Fruit fly (Drosophila melanogaster): ENCODE data around the gene Ranbp21.
A peak's percentile ranks its signal among the peaks of the same experiment; 100 is the strongest.

The Ranbp21 gene

DNA sequence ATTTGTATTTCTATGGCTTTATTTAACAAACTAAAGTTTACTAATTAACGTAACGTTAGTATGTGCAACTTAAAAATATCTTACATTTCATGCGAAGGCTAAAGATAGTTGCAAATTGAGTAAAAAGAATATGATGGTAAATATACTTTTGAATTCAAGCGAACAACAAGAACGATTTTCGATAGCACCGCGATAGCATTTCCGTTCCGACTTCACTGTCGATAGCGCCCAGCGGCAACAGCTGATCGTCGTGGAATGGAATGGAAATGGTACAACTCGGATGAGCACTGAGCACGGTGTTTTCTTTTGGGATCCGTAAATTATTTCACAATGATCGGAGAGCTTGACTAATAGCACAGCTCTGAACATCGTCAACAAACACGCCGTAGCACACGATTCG is 38.6 kb downstream of the Ranbp21 start (continued):
- TF ChIP-seq Awh (GFP tag; IDR thresholded peaks at IDR 0.05), result peak; percentile 30; the same call in 1 of the 2 replicates
- TF ChIP-seq CG10209 (GFP tag; optimal IDR thresholded peaks at IDR 0.05), result no peak
- no peak for TF ChIP-seq CG1529 (GFP tag; optimal IDR thresholded peaks at IDR 0.05)
- peak; percentile 83 for TF ChIP-seq CG6765 (GFP tag; optimal IDR thresholded peaks at IDR 0.05)
- no peak for TF ChIP-seq CG10321 (GFP tag; IDR thresholded peaks at IDR 0.05)
- TF ChIP-seq lola (GFP tag; optimal IDR thresholded peaks at IDR 0.05), result no peak
- TF ChIP-seq Blimp-1 (GFP tag; optimal IDR thresholded peaks at IDR 0.05), result no peak
- TF ChIP-seq CG17385 (GFP tag; optimal IDR thresholded peaks at IDR 0.05), result peak; percentile 73
- TF ChIP-seq Doc3 (GFP tag; IDR thresholded peaks at IDR 0.05; ENCODE audit: partially characterized antibody), result no peak
- peak; percentile 78 for TF ChIP-seq CG3281 (GFP tag; optimal IDR thresholded peaks at IDR 0.05)
- TF ChIP-seq luna (GFP tag; optimal IDR thresholded peaks at IDR 0.05), result no peak
- no peak for TF ChIP-seq Sin3A (optimal IDR thresholded peaks at IDR 0.05)
- TF ChIP-seq CG6254 (GFP tag; optimal IDR thresholded peaks at IDR 0.05), result peak; percentile 13
- TF ChIP-seq sqz (GFP tag; optimal IDR thresholded peaks at IDR 0.05), result no peak
- TF ChIP-seq CG8478 (optimal IDR thresholded peaks at IDR 0.05), result no peak
- TF ChIP-seq Max (GFP tag; optimal IDR thresholded peaks at IDR 0.05), result no peak
- peak; percentile 45 for TF ChIP-seq bigmax (GFP tag; optimal IDR thresholded peaks at IDR 0.05)
- no peak; the same call in 2 of the 3 replicates for TF ChIP-seq CG17361 (GFP tag; IDR thresholded peaks at IDR 0.05)
- TF ChIP-seq ssp (GFP tag; IDR thresholded peaks at IDR 0.05), result no peak
- TF ChIP-seq Mrtf (GFP tag; IDR thresholded peaks at IDR 0.05), result no peak
- no peak for TF ChIP-seq ERR (GFP tag; optimal IDR thresholded peaks at IDR 0.05)
- TF ChIP-seq Lhr (GFP tag; optimal IDR thresholded peaks at IDR 0.05), result peak; percentile 13
- TF ChIP-seq CG9727 (GFP tag; optimal IDR thresholded peaks at IDR 0.05), result peak; percentile 65
- peak; percentile 38 for TF ChIP-seq NK7.1 (GFP tag; optimal IDR thresholded peaks at IDR 0.05)
- TF ChIP-seq Camta (GFP tag; optimal IDR thresholded peaks at IDR 0.05), result no peak
- peak; percentile 71 for TF ChIP-seq CG1233 (GFP tag; optimal IDR thresholded peaks at IDR 0.05)
- TF ChIP-seq CG8765 (GFP tag; IDR thresholded peaks at IDR 0.05), result no peak
- TF ChIP-seq br (optimal IDR thresholded peaks at IDR 0.05), result no peak
- peak; percentile 68 for TF ChIP-seq CG10543 (GFP tag; optimal IDR thresholded peaks at IDR 0.05)
- TF ChIP-seq Scr (GFP tag; IDR thresholded peaks at IDR 0.05; ENCODE audit: partially characterized antibody), result peak; percentile 47
- no peak for TF ChIP-seq Ssrp (tag; optimal IDR thresholded peaks at IDR 0.05)
- no peak for TF ChIP-seq lov (optimal IDR thresholded peaks at IDR 0.05)
- TF ChIP-seq lov (GFP tag; IDR thresholded peaks at IDR 0.05), result no peak; the same call in 2 of the 3 replicates
- no peak for TF ChIP-seq Lpt (GFP tag; optimal IDR thresholded peaks at IDR 0.05)
- peak; percentile 45 for TF ChIP-seq CG10979 (tag; optimal IDR thresholded peaks at IDR 0.05)
- TF ChIP-seq CG32772 (GFP tag; IDR thresholded peaks at IDR 0.05), result no peak
- TF ChIP-seq Six4 (GFP tag; optimal IDR thresholded peaks at IDR 0.05), result no peak
- TF ChIP-seq ATbp (GFP tag; optimal IDR thresholded peaks at IDR 0.05), result peak; percentile 60
- TF ChIP-seq Dll (GFP tag; IDR thresholded peaks at IDR 0.05; ENCODE audit: partially characterized antibody), result peak; percentile 53; the same call in 1 of the 4 replicates
- no peak for TF ChIP-seq CG3838 (GFP tag; optimal IDR thresholded peaks at IDR 0.05)
- no peak for TF ChIP-seq vfl (GFP tag; optimal IDR thresholded peaks at IDR 0.05)
- peak; percentile 34 for TF ChIP-seq CG8388 (GFP tag; optimal IDR thresholded peaks at IDR 0.05)
- peak; percentile 42; the same call in 1 of the 2 replicates for TF ChIP-seq stc (GFP tag; IDR thresholded peaks at IDR 0.05)
- TF ChIP-seq Xbp1 (GFP tag; optimal IDR thresholded peaks at IDR 0.05), result peak; percentile 5
- TF ChIP-seq CG7745 (tag; optimal IDR thresholded peaks at IDR 0.05), result no peak
- TF ChIP-seq HLH54F (GFP tag; optimal IDR thresholded peaks at IDR 0.05), result no peak
- TF ChIP-seq fd102C (GFP tag; optimal IDR thresholded peaks at IDR 0.05), result no peak
- no peak for TF ChIP-seq CG42726 (GFP tag; IDR thresholded peaks at IDR 0.05; ENCODE audit: partially characterized antibody)
- no peak for TF ChIP-seq nau (GFP tag; optimal IDR thresholded peaks at IDR 0.05)
- peak; percentile 35 for TF ChIP-seq Hand (GFP tag; optimal IDR thresholded peaks at IDR 0.05)
- no peak for TF ChIP-seq CG6689 (GFP tag; IDR thresholded peaks at IDR 0.05)
- no peak for TF ChIP-seq psq (GFP tag; optimal IDR thresholded peaks at IDR 0.05)

Measured in whole organism, embryonic.